Worm (Caenorhabditis elegans): ENCODE results near the gene daao-1.
A peak's percentile ranks its signal among the peaks of the same experiment; 100 is the strongest.

Gene daao-1

DNA sequence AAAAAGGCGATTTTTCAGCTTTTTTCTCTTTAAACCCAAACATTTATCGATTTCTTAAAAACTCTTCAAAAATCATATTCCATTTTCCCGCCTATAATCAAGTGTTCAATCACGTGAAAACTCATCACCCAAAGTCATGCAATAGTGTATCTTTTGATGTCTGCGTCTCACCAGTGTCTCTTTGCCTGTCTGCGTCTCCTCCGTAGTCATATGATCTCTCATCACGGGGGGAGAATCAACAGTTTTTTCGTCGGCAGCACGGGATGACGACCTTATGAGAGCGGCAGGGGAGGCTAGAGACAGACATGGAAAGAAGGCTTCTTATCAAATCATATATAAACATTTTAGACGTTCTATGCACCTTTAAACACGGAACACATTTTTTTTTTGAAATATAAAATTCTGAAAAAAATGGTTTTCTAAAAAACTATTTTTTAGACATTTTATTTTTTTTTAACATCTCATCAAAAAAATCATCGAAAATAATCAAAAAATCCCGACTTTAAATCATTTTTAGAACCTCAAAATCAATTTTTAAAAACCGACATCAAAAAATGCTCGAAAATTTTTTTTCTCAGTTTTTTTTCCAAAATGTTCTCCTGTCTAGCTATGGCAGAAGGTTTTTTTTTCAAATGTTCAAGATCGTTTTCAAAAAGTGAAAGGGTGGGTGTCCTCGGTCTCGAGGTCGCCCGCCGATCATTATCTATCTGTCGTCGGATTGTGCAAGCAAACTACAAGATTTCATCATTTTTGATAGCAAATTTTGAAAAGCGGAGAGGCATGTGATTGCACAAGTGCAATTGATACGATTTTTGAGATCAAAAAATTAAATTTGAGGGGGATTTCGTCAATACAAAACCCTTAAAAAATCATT is 11.8 kb upstream of the daao-1 start:
- TF ChIP-seq lir-3 (tag; optimal IDR thresholded peaks at IDR 0.05; ENCODE audit: poor library complexity) (peak; percentile 94), unc-62 (GFP tag; optimal IDR thresholded peaks at IDR 0.05) (no peak), mep-1 (tag; optimal IDR thresholded peaks at IDR 0.05) (peak; percentile 99), pax-3 (tag; optimal IDR thresholded peaks at IDR 0.05) (peak; percentile 98), pag-3 (tag; optimal IDR thresholded peaks at IDR 0.05; ENCODE audit: borderline replicate concordance, insufficient read depth) (peak; percentile 66), ceh-90 (tag; optimal IDR thresholded peaks at IDR 0.05) (no peak), elt-2 (tag; optimal IDR thresholded peaks at IDR 0.05) (peak; percentile 99), sup-37 (GFP tag; optimal IDR thresholded peaks at IDR 0.05) (peak; percentile 87), egl-13 (tag; optimal IDR thresholded peaks at IDR 0.05) (peak; percentile 93), Y116A8C.19 (tag; optimal IDR thresholded peaks at IDR 0.05; ENCODE audit: borderline replicate concordance) (no peak), elt-3 (tag; optimal IDR thresholded peaks at IDR 0.05) (peak in 5 of 6 experiments; percentile 31 to 100 (median 95)), nhr-76 (tag; optimal IDR thresholded peaks at IDR 0.05) (peak; percentile 39), ztf-4 (tag; optimal IDR thresholded peaks at IDR 0.05) (peak; percentile 98), fkh-8 (tag; optimal IDR thresholded peaks at IDR 0.05) (peak; percentile 99), hpl-2 (GFP tag; optimal IDR thresholded peaks at IDR 0.05) (peak; percentile 95), nhr-237 (tag; optimal IDR thresholded peaks at IDR 0.05) (peak; percentile 90), nhr-84 (tag; optimal IDR thresholded peaks at IDR 0.05) (no peak), unc-30 (tag; optimal IDR thresholded peaks at IDR 0.05) (no peak), lin-13 (GFP tag; optimal IDR thresholded peaks at IDR 0.05) (peak; percentile 99), tlp-1 (tag; optimal IDR thresholded peaks at IDR 0.05) (no peak), nhr-11 (tag; optimal IDR thresholded peaks at IDR 0.05) (peak; percentile 99), fos-1 (tag; optimal IDR thresholded peaks at IDR 0.05) (peak; percentile 93), aha-1 (tag; optimal IDR thresholded peaks at IDR 0.05) (peak; percentile 70), ceh-8 (GFP tag; optimal IDR thresholded peaks at IDR 0.05) (peak; percentile 97), dpl-1 (GFP tag; optimal IDR thresholded peaks at IDR 0.05) (peak; percentile 89 to 91 (median 90)), unc-86 (tag; optimal IDR thresholded peaks at IDR 0.05) (peak; percentile 92), nhr-47 (tag; optimal IDR thresholded peaks at IDR 0.05) (peak; percentile 99), grh-1 (GFP tag; IDR thresholded peaks at IDR 0.05) (peak; percentile 98), tbx-2 (tag; optimal IDR thresholded peaks at IDR 0.05) (peak; percentile 98), unc-98 (GFP tag; IDR thresholded peaks at IDR 0.05) (peak; percentile 75), ama-1 (optimal IDR thresholded peaks at IDR 0.05) (peak; percentile 95), F16B12.6 (tag; optimal IDR thresholded peaks at IDR 0.05) (peak; percentile 20), isw-1 (GFP tag; IDR thresholded peaks at IDR 0.05) (peak; percentile 84), nhr-85 (tag) (peak; percentile 100), ceh-88 (GFP tag; IDR thresholded peaks at IDR 0.05) (peak; percentile 96), nhr-77 (tag; optimal IDR thresholded peaks at IDR 0.05) (peak; percentile 93), blmp-1 (tag; optimal IDR thresholded peaks at IDR 0.05) (peak; percentile 90), hlh-17 (GFP tag; optimal IDR thresholded peaks at IDR 0.05; ENCODE audit: borderline replicate concordance) (no peak), fkh-4 (tag; optimal IDR thresholded peaks at IDR 0.05; ENCODE audit: borderline replicate concordance) (peak; percentile 64), zip-4 (GFP tag; optimal IDR thresholded peaks at IDR 0.05) (peak; percentile 87), ceh-82 (tag; optimal IDR thresholded peaks at IDR 0.05) (peak; percentile 90 to 93 (median 90)), swsn-7 (tag; optimal IDR thresholded peaks at IDR 0.05) (peak; percentile 99), nhr-90 (tag; optimal IDR thresholded peaks at IDR 0.05; ENCODE audit: poor library complexity) (peak; percentile 99), rnt-1 (tag; optimal IDR thresholded peaks at IDR 0.05) (peak; percentile 97), C34B4.2 (tag; optimal IDR thresholded peaks at IDR 0.05) (peak; percentile 59), fkh-10 (GFP tag; optimal IDR thresholded peaks at IDR 0.05) (peak; percentile 61), pqm-1 (tag; optimal IDR thresholded peaks at IDR 0.05) (no peak), mab-9 (GFP tag; IDR thresholded peaks at IDR 0.05) (peak; percentile 94), lsy-2 (tag; optimal IDR thresholded peaks at IDR 0.05) (peak; percentile 95 to 96), sptf-1 (tag; optimal IDR thresholded peaks at IDR 0.05) (no peak)
